Worm (Caenorhabditis elegans): ENCODE measurements around the gene tcc-1.

ce11 chrV:17831350-17831749 lies 24.4 kb downstream of the tcc-1 start, which contains the start of gene srh-303:
- TF ChIP-seq nhr-76 (tag; optimal IDR thresholded peaks at IDR 0.05) = no peak
- no peak for TF ChIP-seq nhr-42 (GFP tag; IDR thresholded peaks at IDR 0.05)
- TF ChIP-seq ces-1 (GFP tag; optimal IDR thresholded peaks at IDR 0.05) = no peak
- TF ChIP-seq mxl-3 (GFP tag; optimal IDR thresholded peaks at IDR 0.05) = no peak
- TF ChIP-seq pqm-1 (tag; optimal IDR thresholded peaks at IDR 0.05) = no peak
- TF ChIP-seq gei-8 (GFP tag; optimal IDR thresholded peaks at IDR 0.05) = no peak
- no peak for TF ChIP-seq lin-15B (tag; optimal IDR thresholded peaks at IDR 0.05)
- no peak for TF ChIP-seq dmd-6 (GFP tag; IDR thresholded peaks at IDR 0.05)
- no peak for TF ChIP-seq jun-1 (tag; optimal IDR thresholded peaks at IDR 0.05)
- no peak for TF ChIP-seq ama-1 (optimal IDR thresholded peaks at IDR 0.05)
- TF ChIP-seq mep-1 (tag; optimal IDR thresholded peaks at IDR 0.05) = no peak
- no peak for TF ChIP-seq aly-2 (tag; optimal IDR thresholded peaks at IDR 0.05)
- no peak for TF ChIP-seq mdl-1 (tag; optimal IDR thresholded peaks at IDR 0.05)
